Worm (Caenorhabditis elegans): Measurements from ENCODE around the gene pudl-2.
"Not testable (repeated sequence)": the region's sequence is repeated elsewhere in the genome, so short reads cannot be mapped to it uniquely, and the experiment has no call there.

- TF ChIP-seq unc-62 (GFP tag; optimal IDR thresholded peaks at IDR 0.05); F49E8.2 (tag; optimal IDR thresholded peaks at IDR 0.05; ENCODE audit: insufficient read depth); Y95B8A.8 (GFP tag; IDR thresholded peaks at IDR 0.05); snpc-4 (GFP tag; optimal IDR thresholded peaks at IDR 0.05); snpc-4 (tag; optimal IDR thresholded peaks at IDR 0.05); ama-1 (optimal IDR thresholded peaks at IDR 0.05); ama-1 (GFP tag; optimal IDR thresholded peaks at IDR 0.05); rcor-1 (GFP tag; IDR thresholded peaks at IDR 0.05); atf-7 (tag; optimal IDR thresholded peaks at IDR 0.05); hlh-12 (tag; optimal IDR thresholded peaks at IDR 0.05); ceh-40 (GFP tag; IDR thresholded peaks at IDR 0.05): not testable (repeated sequence)
These were observed 46.2 kb upstream of the pudl-2 start, which contains the start of gene atln-1 for ce11 chrIV:2788389-2788788.

Data from whole organism, young adult.